Worm (Caenorhabditis elegans): ENCODE results near the gene xrn-1.

xrn-1 gene

DNA sequence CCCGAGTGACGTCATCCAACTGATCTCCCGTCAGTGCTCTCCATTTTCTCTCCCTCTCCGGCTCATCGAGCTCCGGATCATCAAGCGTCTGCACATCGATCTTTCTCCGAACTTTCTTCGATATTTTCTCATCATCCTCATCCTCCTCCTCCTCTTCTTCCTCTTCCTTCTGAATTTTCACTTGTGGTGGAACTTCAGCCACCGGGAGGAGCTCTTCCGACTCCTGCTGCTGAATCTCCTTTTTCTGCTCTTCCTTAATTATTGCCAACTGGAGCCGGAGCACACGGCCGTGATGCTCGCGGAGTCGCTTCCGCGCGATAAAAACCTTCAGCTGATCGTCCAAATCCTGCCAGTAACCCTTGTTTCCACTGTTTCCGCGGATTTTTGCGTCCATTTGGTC lies 67.6 kb downstream of the xrn-1 start:
- no peak for TF ChIP-seq fkh-10 (GFP tag; optimal IDR thresholded peaks at IDR 0.05)

- no peak for TF ChIP-seq zag-1 (tag; optimal IDR thresholded peaks at IDR 0.05)
- no peak for TF ChIP-seq ceh-16 (tag; optimal IDR thresholded peaks at IDR 0.05)
- TF ChIP-seq hmg-11 (tag; optimal IDR thresholded peaks at IDR 0.05) = no peak
- no peak for TF ChIP-seq nhr-11 (tag; optimal IDR thresholded peaks at IDR 0.05)
- no peak for TF ChIP-seq nhr-12 (tag; optimal IDR thresholded peaks at IDR 0.05)
Measured at ce11 chrII:14137538-14137937, 68.8 kb downstream of the xrn-1 start, which contains the start of gene K09E4.1. Gene K09E4.1 (plus strand): TSS chrII:14137838.

DNA sequence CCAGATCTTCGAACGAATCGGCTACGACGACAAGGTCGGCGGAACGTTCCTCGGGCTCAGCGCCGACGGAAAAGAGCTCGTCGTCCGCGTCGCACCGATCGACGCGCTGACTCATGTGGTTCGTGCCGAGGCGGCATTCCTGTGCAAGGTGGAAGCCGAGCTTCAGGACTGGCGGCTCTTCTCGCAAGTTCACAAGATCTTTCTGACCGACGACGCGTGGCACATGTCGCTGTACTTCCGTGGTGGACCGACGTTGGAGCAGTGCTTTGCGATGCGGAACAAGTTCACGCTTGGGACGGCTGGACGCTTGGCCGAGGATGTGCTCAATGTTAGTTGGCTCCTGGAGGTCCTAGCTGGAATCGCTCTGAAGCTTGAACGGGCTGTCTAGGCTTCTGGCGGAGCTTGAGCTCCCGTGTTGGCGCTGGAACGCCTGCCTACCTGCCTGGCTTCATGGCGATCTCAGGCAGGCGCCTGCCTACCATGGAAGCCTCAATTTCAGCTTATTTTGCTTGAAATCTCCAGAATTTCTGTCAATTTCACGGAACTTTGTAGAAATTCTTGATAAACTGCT lies 70.2 kb downstream of the xrn-1 start:
- no peak for TF ChIP-seq tbx-2 (tag; optimal IDR thresholded peaks at IDR 0.05)
- no peak for TF ChIP-seq unc-39 (tag; optimal IDR thresholded peaks at IDR 0.05)
- no peak for TF ChIP-seq nhr-23 (tag; optimal IDR thresholded peaks at IDR 0.05)
- TF ChIP-seq ama-1 (optimal IDR thresholded peaks at IDR 0.05) = no peak
- no peak for TF ChIP-seq elt-2 (tag; optimal IDR thresholded peaks at IDR 0.05)
- TF ChIP-seq egl-27 (tag; optimal IDR thresholded peaks at IDR 0.05) = no peak
- TF ChIP-seq fkh-10 (GFP tag; optimal IDR thresholded peaks at IDR 0.05) = no peak
- no peak for TF ChIP-seq mdl-1 (tag; optimal IDR thresholded peaks at IDR 0.05)
- no peak for TF ChIP-seq zag-1 (tag; optimal IDR thresholded peaks at IDR 0.05)
- TF ChIP-seq daf-12 (tag; optimal IDR thresholded peaks at IDR 0.05) = no peak
- TF ChIP-seq nhr-25 (tag; optimal IDR thresholded peaks at IDR 0.05) = no peak
- TF ChIP-seq mml-1 (tag; optimal IDR thresholded peaks at IDR 0.05) = no peak

Data from whole organism, L3 larva.